Worm (Caenorhabditis elegans) whole organism, L2 larva: Measurements from ENCODE around the gene srbc-1.

ENCODE experiments used
- aly-2 ChIP-seq: fragments of 150-350 bp; optimal IDR thresholded peaks from 2 replicates; lab custom pipeline; 2014; ENCODE audit warnings: missing biosample characterization, missing genetic modification characterization
- ceh-16 ChIP-seq: fragments of 150-350 bp; optimal IDR thresholded peaks from 2 replicates; lab custom pipeline; 2014; ENCODE audit warnings: missing biosample characterization, missing genetic modification characterization
- ceh-82 ChIP-seq: fragments of 150-350 bp; optimal IDR thresholded peaks from 2 replicates; lab custom pipeline; 2014; ENCODE audit warnings: missing biosample characterization, missing genetic modification characterization
- mdl-1 ChIP-seq, 2 experiments: fragments of 150-350 bp in 1 of 2; sonication (generic microtip) in 1 of 2; optimal IDR thresholded peaks; 2 replicates each; lab custom pipeline; 2017; ENCODE audit warnings: missing biosample characterization in 2 of 2, missing genetic modification characterization in 2 of 2
- nhr-11 ChIP-seq: fragments of 150-350 bp; optimal IDR thresholded peaks from 2 replicates; lab custom pipeline; 2014; ENCODE audit warnings: missing biosample characterization, missing genetic modification characterization
- snpc-4 ChIP-seq: fragments of 150-350 bp; optimal IDR thresholded peaks from 2 replicates; lab custom pipeline; 2014; ENCODE audit warnings: missing biosample characterization, missing genetic modification characterization
- unc-62 ChIP-seq: fragments of 150-350 bp; optimal IDR thresholded peaks from 2 replicates; lab custom pipeline; 2014; ENCODE audit warnings: missing biosample characterization, missing genetic modification reagents, missing genetic modification characterization
- zag-1 ChIP-seq: fragments of 150-350 bp; optimal IDR thresholded peaks from 2 replicates; lab custom pipeline; 2014; ENCODE audit warnings: missing biosample characterization, missing genetic modification characterization
- ztf-4 ChIP-seq: fragments of 150-350 bp; optimal IDR thresholded peaks from 2 replicates; lab custom pipeline; 2014; ENCODE audit warnings: missing biosample characterization, missing genetic modification characterization

- TF ChIP-seq mdl-1 (tag; optimal IDR thresholded peaks at IDR 0.05; lab: Kevin White, UChicago), result no peak
- TF ChIP-seq unc-62 (GFP tag; lab: Kevin White, UChicago), result no peak
- no peak for TF ChIP-seq ceh-16 (tag; lab: Kevin White, UChicago)
- no peak for TF ChIP-seq aly-2
- TF ChIP-seq nhr-11 (tag; lab: Kevin White, UChicago), result no peak
- TF ChIP-seq ztf-4 (tag; lab: Kevin White, UChicago), result no peak
- no peak for TF ChIP-seq zag-1 (tag; lab: Kevin White, UChicago)
- no peak for TF ChIP-seq snpc-4 (tag; lab: Kevin White, UChicago)
- no peak for TF ChIP-seq ceh-82 (tag; lab: Kevin White, UChicago)
These were observed 6.4 kb downstream of the srbc-1 start for ce11 chrV:3295368-3295767.
